Worm (Caenorhabditis elegans) whole organism, L4/young adult: ENCODE data around the gene C53A5.16.

Experiments
- W03F9.2 ChIP-seq: fragments of 150-350 bp; optimal IDR thresholded peaks from 2 replicates; lab custom pipeline; 2014; ENCODE audit warnings: missing biosample characterization, missing genetic modification characterization
- him-1 ChIP-seq: sonication (generic microtip); optimal IDR thresholded peaks from 2 replicates; lab custom pipeline; 2016; ENCODE audit warnings: missing genotype, missing genetic modification reagents, missing genetic modification characterization, missing compliant biosample characterization

DNA sequence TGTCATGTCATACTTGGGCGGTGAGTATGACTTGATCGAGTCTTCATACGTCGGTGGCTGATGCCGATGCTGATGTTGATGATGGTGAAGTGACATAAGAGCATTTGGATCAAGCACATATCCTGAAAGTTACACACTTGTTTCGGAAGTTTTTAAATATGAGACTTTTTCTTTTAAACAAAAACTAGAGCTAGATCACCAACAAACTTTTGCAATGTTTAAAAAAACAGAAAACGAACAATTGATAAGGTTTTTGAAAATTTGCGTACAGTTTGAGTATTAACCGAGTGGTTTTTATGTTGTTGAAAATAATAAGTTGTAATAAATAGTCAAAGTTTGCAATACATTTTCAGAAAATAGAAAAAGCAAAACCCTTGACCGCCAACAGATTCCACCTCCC is 37.8 kb downstream of the C53A5.16 start, which contains the start of gene R02D5.4:
- TF ChIP-seq W03F9.2 (tag; lab: Kevin White, UChicago) (no peak), him-1 (no peak)
